Worm (Caenorhabditis elegans): ENCODE data around the gene hpo-34.

DNA sequence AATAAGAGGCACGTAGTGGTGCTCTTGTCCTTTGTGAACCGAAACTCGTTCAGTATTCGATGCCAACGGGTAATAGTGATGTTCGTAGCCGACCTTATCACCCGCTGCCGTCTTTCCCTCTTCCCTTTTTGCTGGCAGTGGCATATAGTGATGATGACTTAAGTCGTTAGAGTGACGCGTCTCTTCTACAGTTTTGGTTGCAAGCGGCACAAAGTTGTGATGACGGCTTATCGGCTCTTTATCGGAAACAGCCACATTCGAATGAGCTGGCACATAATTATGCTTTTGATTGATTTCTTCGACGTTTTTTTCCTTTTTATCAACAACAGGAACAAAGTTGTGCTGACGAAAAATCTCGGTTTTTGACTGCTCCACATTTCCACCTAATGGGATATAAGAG, 3.5 kb downstream of the hpo-34 start:
- TF ChIP-seq nhr-77 (tag; optimal IDR thresholded peaks at IDR 0.05) = no peak
- TF ChIP-seq elt-3 (tag; optimal IDR thresholded peaks at IDR 0.05) = no peak
- no peak for TF ChIP-seq ama-1 (optimal IDR thresholded peaks at IDR 0.05)
- no peak for TF ChIP-seq ets-5 (GFP tag; IDR thresholded peaks at IDR 0.05)
- TF ChIP-seq dpl-1 (GFP tag; optimal IDR thresholded peaks at IDR 0.05) = no peak
- peak; percentile 36 for TF ChIP-seq pqm-1 (tag; optimal IDR thresholded peaks at IDR 0.05)

Measured in whole organism, L1 larva.